Worm (Caenorhabditis elegans) whole organism, L4 larva: ENCODE results near the gene ecps-1.

Experiments
- aly-2 ChIP-seq: sonication (generic microtip); optimal IDR thresholded peaks from 2 replicates; lab custom pipeline; 2018; ENCODE audit warnings: missing biosample characterization, missing genetic modification characterization
- ceh-82 ChIP-seq: sonication (generic microtip); optimal IDR thresholded peaks from 2 replicates; lab custom pipeline; 2017; ENCODE audit warnings: missing biosample characterization, missing genetic modification characterization
- egl-27 ChIP-seq: sonication (generic microtip); optimal IDR thresholded peaks from 3 replicates; lab custom pipeline; 2017; ENCODE audit warnings: missing biosample characterization, missing genetic modification reagents, missing genetic modification characterization
- fkh-10 ChIP-seq: fragments of 150-350 bp; optimal IDR thresholded peaks from 2 replicates; lab custom pipeline; 2014; ENCODE audit warnings: missing biosample characterization, missing genetic modification reagents, missing genetic modification characterization
- hlh-11 ChIP-seq: fragments of 200-800 bp; sonication (Bioruptor generic); optimal IDR thresholded peaks from 2 replicates; lab custom pipeline; 2018; ENCODE audit warnings: mild to moderate bottlenecking, missing genetic modification characterization, missing compliant biosample characterization
- lin-15B ChIP-seq: fragments of 150-350 bp; sonication (generic microtip); optimal IDR thresholded peaks from 3 replicates; lab custom pipeline; 2014; ENCODE audit warnings: missing biosample characterization, missing genetic modification characterization
- lsy-2 ChIP-seq, 2 experiments: fragments of 150-350 bp in 1 of 2; sonication (generic microtip) in 1 of 2; optimal IDR thresholded peaks; 2 replicates each; lab custom pipeline; 2014 to 2017; ENCODE audit warnings: missing biosample characterization in 2 of 2, missing genetic modification characterization in 2 of 2
- nhr-11 ChIP-seq: fragments of 150-350 bp; optimal IDR thresholded peaks from 2 replicates; lab custom pipeline; 2014; ENCODE audit warnings: missing biosample characterization, missing genetic modification characterization
- nhr-41 ChIP-seq: fragments of 200-800 bp; sonication (Bioruptor generic); IDR thresholded peaks from 2 replicates; pipeline ENCODE4 v1.3.6; 2022; ENCODE audit warnings: missing genetic modification reagents, missing genetic modification characterization, missing compliant biosample characterization
- pha-4 ChIP-seq, 2 experiments: fragments of 150-350 bp in 1 of 2; fragments of 200-800 bp in 1 of 2; sonication (Bioruptor generic) in 1 of 2; IDR thresholded peaks in 1 of 2; optimal IDR thresholded peaks in 1 of 2; 2 replicates each; pipeline versions ENCODE4 v1.3.6 to Lab custom; 2014 to 2022; ENCODE audit warnings: missing genetic modification characterization in 2 of 2, missing genetic modification reagents in 2 of 2, missing biosample characterization in 1 of 2, missing compliant biosample characterization in 1 of 2
- pqm-1 ChIP-seq: sonication (generic microtip); optimal IDR thresholded peaks from 2 replicates; lab custom pipeline; 2017; ENCODE audit warnings: missing biosample characterization, missing genetic modification characterization
- skn-1 ChIP-seq: fragments of 150-350 bp; optimal IDR thresholded peaks from 2 replicates; lab custom pipeline; 2014; ENCODE audit warnings: missing biosample characterization, missing genetic modification characterization

DNA sequence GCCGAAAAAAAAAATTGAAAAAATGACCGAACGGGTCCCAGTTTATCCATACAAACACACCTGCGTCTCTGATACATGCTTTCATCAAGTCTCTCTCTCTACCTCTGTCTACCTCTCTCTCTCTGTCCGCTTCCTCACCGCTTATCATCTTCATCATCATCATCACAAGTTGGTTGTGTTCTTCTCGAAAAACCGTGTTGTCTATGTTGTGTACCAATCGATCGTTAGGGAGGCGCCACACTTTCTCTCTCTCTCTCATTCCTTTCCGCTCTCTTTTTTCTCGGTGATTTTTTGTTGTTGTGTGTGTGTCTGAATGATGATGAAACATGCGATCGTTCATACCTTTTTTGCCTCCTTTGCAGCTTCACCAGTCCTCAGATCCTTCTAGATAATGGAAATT is 3.3 kb upstream of the ecps-1 start:
- TF ChIP-seq fkh-10 (GFP tag; lab: Kevin White, UChicago) (no peak), pha-4 (GFP tag; IDR thresholded peaks at IDR 0.05; lab: Robert Waterston, UW) (no peak), pha-4 (tag; optimal IDR thresholded peaks at IDR 0.05; lab: Kevin White, UChicago) (no peak), egl-27 (no peak), ceh-82 (tag; lab: Kevin White, UChicago) (no peak), nhr-11 (peak; percentile 10), pqm-1 (tag; lab: Kevin White, UChicago) (no peak), lsy-2 (tag; optimal IDR thresholded peaks at IDR 0.05; lab: Kevin White, UChicago) (peak in 1 of 2 experiments; percentile 64), lin-15B (tag; lab: Kevin White, UChicago) (no peak), skn-1 (tag; lab: Kevin White, UChicago) (no peak), aly-2 (no peak), hlh-11 (tag; lab: Kevin White, UChicago) (peak; percentile 82), nhr-41 (GFP tag; lab: Robert Waterston, UW) (no peak)
